Worm (Caenorhabditis elegans): ENCODE measurements around the gene fbxa-104.

Gene fbxa-104

ce11 chrV:15454322-15454721 lies 30.8 kb upstream of the fbxa-104 start (continued):
- TF ChIP-seq ceh-40 (GFP tag; IDR thresholded peaks at IDR 0.05), result no peak
- peak; percentile 69; the same call in 1 of the 2 replicates for TF ChIP-seq Y56A3A.18 (GFP tag; IDR thresholded peaks at IDR 0.05)
- TF ChIP-seq nfya-1 (tag; optimal IDR thresholded peaks at IDR 0.05; ENCODE audit: borderline replicate concordance, insufficient read depth), result no peak
- TF ChIP-seq fkh-3 (tag; optimal IDR thresholded peaks at IDR 0.05), result peak; percentile 32
- no peak for TF ChIP-seq chd-7 (tag; optimal IDR thresholded peaks at IDR 0.05)
- no peak for TF ChIP-seq madf-10 (tag; optimal IDR thresholded peaks at IDR 0.05)
- no peak; the same call in 1 of the 2 replicates for TF ChIP-seq F39B2.1 (GFP tag; IDR thresholded peaks at IDR 0.05)
- TF ChIP-seq ceh-79 (tag; optimal IDR thresholded peaks at IDR 0.05), result no peak
- no peak for TF ChIP-seq Y67H2A.10 (GFP tag; conservative IDR thresholded peaks at IDR 0.05)
- peak; percentile 22 for TF ChIP-seq attf-5 (GFP tag; optimal IDR thresholded peaks at IDR 0.05)
- no peak for TF ChIP-seq lin-35 (GFP tag; optimal IDR thresholded peaks at IDR 0.05)
- TF ChIP-seq mcd-1 (GFP tag; IDR thresholded peaks at IDR 0.05), result no peak
- peak; percentile 65 for TF ChIP-seq madf-6 (GFP tag; IDR thresholded peaks at IDR 0.05)
- peak; percentile 80 for TF ChIP-seq D2030.7 (GFP tag; IDR thresholded peaks at IDR 0.05)
- 0 out of 2 replicates have a peak, but pooled peaks have one; percentile 30 for TF ChIP-seq lag-1 (GFP tag; IDR thresholded peaks at IDR 0.05)
- peak; percentile 31 for TF ChIP-seq ztf-18 (tag; optimal IDR thresholded peaks at IDR 0.05)
- no peak for TF ChIP-seq atf-7 (tag; optimal IDR thresholded peaks at IDR 0.05)
- peak; percentile 44; the same call in 1 of the 2 replicates for TF ChIP-seq ztf-28 (GFP tag; IDR thresholded peaks at IDR 0.05)
- TF ChIP-seq ztf-22 (GFP tag; optimal IDR thresholded peaks at IDR 0.05), result no peak
- no peak for TF ChIP-seq F55B11.4 (tag; optimal IDR thresholded peaks at IDR 0.05; ENCODE audit: borderline replicate concordance, insufficient read depth)
- peak; percentile 49 for TF ChIP-seq hmg-1.2 (GFP tag; IDR thresholded peaks at IDR 0.05)
- TF ChIP-seq F37B4.10 (GFP tag; IDR thresholded peaks at IDR 0.05), result no peak
- TF ChIP-seq unc-130 (GFP tag; optimal IDR thresholded peaks at IDR 0.05), result no peak
- peak; percentile 30; the same call in 1 of the 2 replicates for TF ChIP-seq F33H1.4 (GFP tag; IDR thresholded peaks at IDR 0.05)
- TF ChIP-seq athp-1 (tag; optimal IDR thresholded peaks at IDR 0.05), result peak; percentile 17
- TF ChIP-seq nfyb-1 (GFP tag; IDR thresholded peaks at IDR 0.05), result no peak
- TF ChIP-seq rcor-1 (GFP tag; IDR thresholded peaks at IDR 0.05), result peak; percentile 55; the same call in 1 of the 2 replicates
- TF ChIP-seq madf-8 (GFP tag; conservative IDR thresholded peaks at IDR 0.05), result no peak
- peak; percentile 23 for TF ChIP-seq nhr-90 (tag; optimal IDR thresholded peaks at IDR 0.05)
- peak; percentile 47 for TF ChIP-seq mes-4 (tag; optimal IDR thresholded peaks at IDR 0.05)
- TF ChIP-seq tbp1 (GFP tag; optimal IDR thresholded peaks at IDR 0.05), result peak; percentile 86
- no peak for TF ChIP-seq T26A5.8 (tag; optimal IDR thresholded peaks at IDR 0.05)
- TF ChIP-seq F22D6.2 (tag; optimal IDR thresholded peaks at IDR 0.05), result no peak
- peak; percentile 21 for TF ChIP-seq F52B5.7 (tag; optimal IDR thresholded peaks at IDR 0.05)
- no peak for TF ChIP-seq unc-62 (GFP tag; optimal IDR thresholded peaks at IDR 0.05)

ce11 chrV:15451421-15451820 lies 27.9 kb upstream of the fbxa-104 start, which contains the start of gene srw-33:
TSS of gene srw-33 (minus strand) at chrV:15451521.
- no peak for TF ChIP-seq mes-4 (tag; optimal IDR thresholded peaks at IDR 0.05)
- no peak for TF ChIP-seq rcor-1 (GFP tag; IDR thresholded peaks at IDR 0.05)
- no peak for TF ChIP-seq hrde-1 (tag; optimal IDR thresholded peaks at IDR 0.05; ENCODE audit: borderline replicate concordance)
- no peak for TF ChIP-seq him-1 (tag; optimal IDR thresholded peaks at IDR 0.05)
- TF ChIP-seq repo-1 (tag; optimal IDR thresholded peaks at IDR 0.05), result no peak
- TF ChIP-seq zfh-2 (GFP tag; conservative IDR thresholded peaks at IDR 0.05), result no peak
- no peak for TF ChIP-seq sptf-2 (GFP tag; optimal IDR thresholded peaks at IDR 0.05)
- no peak for TF ChIP-seq Y67H2A.10 (GFP tag; conservative IDR thresholded peaks at IDR 0.05)
- TF ChIP-seq tbp1 (GFP tag; optimal IDR thresholded peaks at IDR 0.05), result no peak

Measured in whole organism, young adult.